Fruit fly (Drosophila melanogaster): ENCODE measurements around the gene twit.

The twit gene

dm6 chr2L:20811039-20811652 lies 41.2 kb upstream of the twit start (continued):
- no peak for TF ChIP-seq CG10959 (GFP tag; IDR thresholded peaks at IDR 0.05)
- TF ChIP-seq vnd (GFP tag; IDR thresholded peaks at IDR 0.05; ENCODE audit: partially characterized antibody), result no peak
- TF ChIP-seq CG2712 (tag; optimal IDR thresholded peaks at IDR 0.05), result peak; percentile 57
- TF ChIP-seq Atf3 (GFP tag; optimal IDR thresholded peaks at IDR 0.05), result no peak
- peak; percentile 33; the same call in 1 of the 2 replicates for TF ChIP-seq CG4730 (GFP tag; IDR thresholded peaks at IDR 0.05)
- no peak for TF ChIP-seq CG3847 (GFP tag; IDR thresholded peaks at IDR 0.05)
- no peak for TF ChIP-seq CG30431 (GFP tag; optimal IDR thresholded peaks at IDR 0.05)
- TF ChIP-seq Hr39 (optimal IDR thresholded peaks at IDR 0.05), result no peak
- TF ChIP-seq Dbx (GFP tag; IDR thresholded peaks at IDR 0.05), result no peak
- TF ChIP-seq CG4404 (GFP tag; IDR thresholded peaks at IDR 0.05), result no peak
- no peak for TF ChIP-seq CG2202 (tag; optimal IDR thresholded peaks at IDR 0.05)
- no peak for TF ChIP-seq Hmx (GFP tag; optimal IDR thresholded peaks at IDR 0.05)
- no peak for TF ChIP-seq abd-A (tag; optimal IDR thresholded peaks at IDR 0.05)
- TF ChIP-seq tx (GFP tag; optimal IDR thresholded peaks at IDR 0.05), result no peak
- no peak for TF ChIP-seq CG6791 (GFP tag; IDR thresholded peaks at IDR 0.05; ENCODE audit: partially characterized antibody)
- no peak for TF ChIP-seq Atf-2 (GFP tag; optimal IDR thresholded peaks at IDR 0.05)
- TF ChIP-seq CG6813 (GFP tag; optimal IDR thresholded peaks at IDR 0.05), result peak; percentile 31
- peak; percentile 68 for TF ChIP-seq D19A (tag; optimal IDR thresholded peaks at IDR 0.05)
- TF ChIP-seq Doc3 (GFP tag; IDR thresholded peaks at IDR 0.05; ENCODE audit: partially characterized antibody), result no peak
- no peak for TF ChIP-seq mam (GFP tag; optimal IDR thresholded peaks at IDR 0.05)
- TF ChIP-seq hbn (GFP tag; IDR thresholded peaks at IDR 0.05; ENCODE audit: partially characterized antibody), result no peak
- no peak for TF ChIP-seq stwl (tag; optimal IDR thresholded peaks at IDR 0.05)
- no peak for TF ChIP-seq CG17186 (GFP tag; optimal IDR thresholded peaks at IDR 0.05)
- no peak for TF ChIP-seq CG11456 (GFP tag; IDR thresholded peaks at IDR 0.05)
- TF ChIP-seq fd64A (GFP tag; optimal IDR thresholded peaks at IDR 0.05), result no peak
- no peak for TF ChIP-seq corto (GFP tag; optimal IDR thresholded peaks at IDR 0.05)
- no peak for TF ChIP-seq shn (GFP tag; optimal IDR thresholded peaks at IDR 0.05)
- peak; percentile 42 for TF ChIP-seq CG12659 (GFP tag; optimal IDR thresholded peaks at IDR 0.05)
- TF ChIP-seq Tbp (GFP tag; optimal IDR thresholded peaks at IDR 0.05), result no peak
- no peak for TF ChIP-seq Lpt (GFP tag; optimal IDR thresholded peaks at IDR 0.05)
- no peak for TF ChIP-seq twi (tag; optimal IDR thresholded peaks at IDR 0.05)
- no peak for TF ChIP-seq CG33557 (GFP tag; optimal IDR thresholded peaks at IDR 0.05)
- TF ChIP-seq CG2129 (GFP tag; IDR thresholded peaks at IDR 0.05; ENCODE audit: partially characterized antibody), result no peak
- TF ChIP-seq CG12219 (GFP tag; optimal IDR thresholded peaks at IDR 0.05), result peak; percentile 45
- no peak for TF ChIP-seq sug (tag; optimal IDR thresholded peaks at IDR 0.05)
- TF ChIP-seq tin (GFP tag; optimal IDR thresholded peaks at IDR 0.05), result peak; percentile 16
- no peak for TF ChIP-seq ssp (GFP tag; IDR thresholded peaks at IDR 0.05)
- TF ChIP-seq Oli (tag; optimal IDR thresholded peaks at IDR 0.05), result peak; percentile 43
- TF ChIP-seq CG8478 (optimal IDR thresholded peaks at IDR 0.05), result no peak
- TF ChIP-seq wor (GFP tag; IDR thresholded peaks at IDR 0.05), result 0 out of 2 replicates have a peak, but pooled peaks have one; percentile 16
- TF ChIP-seq Max (GFP tag; optimal IDR thresholded peaks at IDR 0.05), result no peak
- TF ChIP-seq Mes4 (GFP tag; optimal IDR thresholded peaks at IDR 0.05), result no peak
- no peak for TF ChIP-seq pho (GFP tag; optimal IDR thresholded peaks at IDR 0.05)
- TF ChIP-seq prd (optimal IDR thresholded peaks at IDR 0.05), result no peak
- peak; percentile 60; the same call in 2 of the 3 replicates for TF ChIP-seq prd (GFP tag; IDR thresholded peaks at IDR 0.05)
- peak; percentile 39; the same call in 1 of the 2 replicates for TF ChIP-seq H2.0 (GFP tag; IDR thresholded peaks at IDR 0.05)
- TF ChIP-seq CG10431 (GFP tag; optimal IDR thresholded peaks at IDR 0.05), result no peak
- TF ChIP-seq CG32767 (GFP tag; IDR thresholded peaks at IDR 0.05), result no peak; the same call in none of the 2 replicates
- peak; percentile 63 for TF ChIP-seq esg (GFP tag; conservative IDR thresholded peaks at IDR 0.05)
- no peak for TF ChIP-seq gro (GFP tag; optimal IDR thresholded peaks at IDR 0.05)
- peak; percentile 19 for TF ChIP-seq CG12769 (tag; optimal IDR thresholded peaks at IDR 0.05)
- peak; percentile 62 for TF ChIP-seq D19B (GFP tag; optimal IDR thresholded peaks at IDR 0.05)

All from whole organism, embryonic.